Fruit fly (Drosophila melanogaster) whole organism, embryonic: Measurements from ENCODE around the gene mei-P26.

Source experiments
- BEAF-32 ChIP-seq: fragments of 200-800 bp; sonication (Bioruptor generic); optimal IDR thresholded peaks from 3 replicates; lab custom pipeline; 2017; ENCODE audit warnings: missing biosample characterization, missing genetic modification characterization, mild to moderate bottlenecking, moderate library complexity, missing genetic modification reagents
- BtbVII ChIP-seq: fragments of 200-800 bp; sonication (Bioruptor generic); optimal IDR thresholded peaks from 3 replicates; lab custom pipeline; 2017; ENCODE audit warnings: missing biosample characterization, mild to moderate bottlenecking, missing genetic modification characterization
- C15 ChIP-seq: fragments of 200-800 bp; sonication (Bioruptor generic); IDR thresholded peaks from 3 replicates; pipeline ENCODE4 v1.3.6; 2022; ENCODE audit warnings: missing biosample characterization, missing genetic modification characterization
- CG10959 ChIP-seq: fragments of 200-800 bp; sonication (Bioruptor generic); IDR thresholded peaks from 2 replicates; pipeline ENCODE4 v1.3.6; 2022; ENCODE audit warnings: missing biosample characterization, missing genetic modification characterization
- CG12236 ChIP-seq: fragments of 200-800 bp; sonication (Bioruptor generic); optimal IDR thresholded peaks from 2 replicates; lab custom pipeline; 2016; ENCODE audit warnings: missing biosample characterization, missing genetic modification characterization
- CG1602 ChIP-seq: fragments of 200-800 bp; sonication (Bioruptor generic); optimal IDR thresholded peaks from 3 replicates; lab custom pipeline; 2016; ENCODE audit warnings: missing biosample characterization, missing genetic modification characterization
- CG16779 ChIP-seq: fragments of 200-800 bp; sonication (Bioruptor generic); IDR thresholded peaks from 2 replicates; pipeline ENCODE4 v1.3.6; 2022; ENCODE audit warnings: missing biosample characterization, missing genetic modification characterization
- CG16815 ChIP-seq: fragments of 200-800 bp; sonication (Bioruptor generic); optimal IDR thresholded peaks from 3 replicates; lab custom pipeline; 2017; ENCODE audit warnings: missing biosample characterization, mild to moderate bottlenecking, missing genetic modification characterization
- CG18476 ChIP-seq: fragments of 200-800 bp; sonication (Bioruptor generic); optimal IDR thresholded peaks from 2 replicates; lab custom pipeline; 2016; ENCODE audit warnings: missing biosample characterization, mild to moderate bottlenecking, missing genetic modification characterization
- CG2116 ChIP-seq: fragments of 200-800 bp; sonication (Bioruptor generic); optimal IDR thresholded peaks from 3 replicates; lab custom pipeline; 2018; ENCODE audit warnings: missing biosample characterization, mild to moderate bottlenecking, missing genetic modification characterization
- CG2875 ChIP-seq: fragments of 200-800 bp; sonication (Bioruptor generic); optimal IDR thresholded peaks from 2 replicates; lab custom pipeline; 2017; ENCODE audit warnings: missing biosample characterization, mild to moderate bottlenecking, missing genetic modification characterization, missing genetic modification reagents
- CG4617 ChIP-seq: fragments of 200-800 bp; sonication (Bioruptor generic); optimal IDR thresholded peaks from 3 replicates; lab custom pipeline; 2016; ENCODE audit warnings: missing biosample characterization, missing genetic modification characterization, borderline replicate concordance
- CG6791 ChIP-seq: fragments of 200-800 bp; sonication (Bioruptor generic); IDR thresholded peaks from 3 replicates; pipeline ENCODE4 v1.3.6; 2022; ENCODE audit warnings: missing biosample characterization, missing genetic modification characterization; ENCODE audit not compliant: partially characterized antibody
- CG7928 ChIP-seq: fragments of 200-800 bp; sonication (Bioruptor generic); optimal IDR thresholded peaks from 2 replicates; lab custom pipeline; 2017; ENCODE audit warnings: missing biosample characterization, mild to moderate bottlenecking, missing genetic modification characterization
- CG8290 ChIP-seq, 3 experiments: fragments of 200-800 bp; sonication (Bioruptor generic); optimal IDR thresholded peaks; 2 replicates each; lab custom pipeline; 2016 to 2019; ENCODE audit warnings: missing biosample characterization in 3 of 3, missing genetic modification characterization in 3 of 3, mild to moderate bottlenecking in 2 of 3, moderate library complexity in 1 of 3
- CG9727 ChIP-seq: fragments of 200-800 bp; sonication (Bioruptor generic); optimal IDR thresholded peaks from 3 replicates; lab custom pipeline; 2017; ENCODE audit warnings: missing biosample characterization, mild to moderate bottlenecking, missing genetic modification characterization
- CG9817 ChIP-seq: fragments of 200-800 bp; sonication (Bioruptor generic); optimal IDR thresholded peaks from 2 replicates; lab custom pipeline; 2018; ENCODE audit warnings: missing biosample characterization, mild to moderate bottlenecking, missing genetic modification characterization, moderate library complexity
- CHES-1-like ChIP-seq: fragments of 200-800 bp; sonication (Bioruptor generic); optimal IDR thresholded peaks from 2 replicates; lab custom pipeline; 2016; ENCODE audit warnings: missing biosample characterization, missing genetic modification characterization
- CTCF ChIP-seq: fragments of 200-800 bp; sonication (Bioruptor generic); optimal IDR thresholded peaks from 2 replicates; lab custom pipeline; 2017; ENCODE audit warnings: missing biosample characterization, mild to moderate bottlenecking, missing genetic modification characterization, moderate library complexity
- Camta ChIP-seq: fragments of 200-800 bp; sonication (Bioruptor generic); optimal IDR thresholded peaks from 2 replicates; lab custom pipeline; 2016; ENCODE audit warnings: missing biosample characterization, missing genetic modification characterization
- Dad ChIP-seq: fragments of 200-800 bp; sonication (Bioruptor generic); optimal IDR thresholded peaks from 3 replicates; lab custom pipeline; 2016; ENCODE audit warnings: missing biosample characterization, missing genetic modification characterization
- Dbx ChIP-seq: fragments of 200-800 bp; sonication (Bioruptor generic); IDR thresholded peaks from 3 replicates; pipeline ENCODE4 v1.3.6; 2022; ENCODE audit warnings: missing biosample characterization, missing genetic modification characterization
- Dip3 ChIP-seq: fragments of 200-800 bp; sonication (Bioruptor generic); optimal IDR thresholded peaks from 3 replicates; lab custom pipeline; 2016; ENCODE audit warnings: missing biosample characterization, missing genetic modification characterization
- Ets97D ChIP-seq: fragments of 200-800 bp; sonication (Bioruptor generic); optimal IDR thresholded peaks from 3 replicates; lab custom pipeline; 2016; ENCODE audit warnings: missing biosample characterization, missing genetic modification characterization
- Fer3 ChIP-seq: fragments of 200-800 bp; sonication (Bioruptor generic); optimal IDR thresholded peaks from 2 replicates; lab custom pipeline; 2018; ENCODE audit warnings: missing biosample characterization, mild to moderate bottlenecking, missing genetic modification characterization, moderate library complexity
- HLH4C ChIP-seq: fragments of 200-800 bp; sonication (Bioruptor generic); IDR thresholded peaks from 3 replicates; pipeline ENCODE4 v1.3.6; 2022; ENCODE audit warnings: missing biosample characterization, missing genetic modification characterization; ENCODE audit not compliant: partially characterized antibody
- Mad ChIP-seq: fragments of 200-800 bp; sonication (Bioruptor generic); optimal IDR thresholded peaks from 2 replicates; lab custom pipeline; 2016; ENCODE audit warnings: missing biosample characterization, missing genetic modification characterization
- Myb ChIP-seq: fragments of 200-800 bp; sonication (Bioruptor generic); optimal IDR thresholded peaks from 2 replicates; lab custom pipeline; 2016; ENCODE audit warnings: missing biosample characterization, missing genetic modification characterization
- Oli ChIP-seq: fragments of 200-800 bp; sonication (Bioruptor generic); optimal IDR thresholded peaks from 2 replicates; lab custom pipeline; 2018; ENCODE audit warnings: missing biosample characterization, mild to moderate bottlenecking, missing genetic modification characterization, moderate library complexity
- Six4 ChIP-seq: fragments of 200-800 bp; sonication (Bioruptor generic); optimal IDR thresholded peaks from 2 replicates; lab custom pipeline; 2016; ENCODE audit warnings: missing biosample characterization, missing genetic modification characterization
- Trl ChIP-seq, 3 experiments: fragments of >200 bp in 2 of 3; fragments of 200-800 bp in 1 of 3; sonication (Bioruptor generic) in 1 of 3; optimal IDR thresholded peaks; 2 replicates in 1 of 3; 3 replicates in 2 of 3; lab custom pipeline; 2016 to 2017; ENCODE audit warnings: missing biosample characterization in 1 of 3, missing genetic modification characterization in 1 of 3
- Xbp1 ChIP-seq: fragments of 200-800 bp; sonication (Bioruptor generic); optimal IDR thresholded peaks from 3 replicates; lab custom pipeline; 2016; ENCODE audit warnings: missing biosample characterization, mild to moderate bottlenecking, missing genetic modification characterization
- bigmax ChIP-seq: fragments of 200-800 bp; sonication (Bioruptor generic); optimal IDR thresholded peaks from 2 replicates; lab custom pipeline; 2018; ENCODE audit warnings: missing biosample characterization, mild to moderate bottlenecking, missing genetic modification characterization
- br ChIP-seq: fragments of >200 bp; optimal IDR thresholded peaks from 2 replicates; lab custom pipeline; 2017
- cad ChIP-seq: fragments of >200 bp; optimal IDR thresholded peaks from 2 replicates; lab custom pipeline; 2017; ENCODE audit warnings: missing biosample characterization, missing genetic modification characterization
- corto ChIP-seq: fragments of 200-800 bp; sonication (Bioruptor generic); optimal IDR thresholded peaks from 2 replicates; lab custom pipeline; 2016; ENCODE audit warnings: missing biosample characterization, mild to moderate bottlenecking, missing genetic modification characterization, moderate library complexity
- croc ChIP-seq: fragments of 200-800 bp; sonication (Bioruptor generic); conservative IDR thresholded peaks from 3 replicates; pipeline ENCODE4 v1.3.6; 2022; ENCODE audit warnings: missing biosample characterization, missing genetic modification characterization
- crol ChIP-seq: fragments of 200-800 bp; sonication (Bioruptor generic); IDR thresholded peaks from 2 replicates; pipeline ENCODE4 v1.3.6; 2022; ENCODE audit warnings: missing biosample characterization, missing genetic modification characterization
- dm ChIP-seq: fragments of 200-800 bp; sonication (Bioruptor generic); optimal IDR thresholded peaks from 3 replicates; lab custom pipeline; 2016; ENCODE audit warnings: missing biosample characterization, missing genetic modification characterization
- esg ChIP-seq: fragments of 200-800 bp; sonication (Bioruptor generic); conservative IDR thresholded peaks from 2 replicates; pipeline ENCODE4 v1.3.6; 2022; ENCODE audit warnings: missing biosample characterization, missing genetic modification characterization
- gcm2 ChIP-seq: fragments of 200-800 bp; sonication (Bioruptor generic); optimal IDR thresholded peaks from 2 replicates; lab custom pipeline; 2016; ENCODE audit warnings: missing biosample characterization, missing genetic modification characterization
- hth ChIP-seq: fragments of >200 bp; optimal IDR thresholded peaks from 2 replicates; lab custom pipeline; 2017; ENCODE audit warnings: inconsistent platforms
- klu ChIP-seq: fragments of 200-800 bp; sonication (Bioruptor generic); IDR thresholded peaks from 2 replicates; pipeline ENCODE4 v1.3.6; 2022; ENCODE audit warnings: missing biosample characterization, missing genetic modification characterization
- lola ChIP-seq, 3 experiments: fragments of >200 bp in 2 of 3; fragments of 200-800 bp in 1 of 3; sonication (Bioruptor generic) in 1 of 3; optimal IDR thresholded peaks; 2 replicates each; lab custom pipeline; 2017 to 2019; ENCODE audit warnings: missing biosample characterization in 3 of 3, missing genetic modification characterization in 3 of 3, mild to moderate bottlenecking in 1 of 3, moderate library complexity in 1 of 3
- otp ChIP-seq: fragments of 200-800 bp; sonication (Bioruptor generic); IDR thresholded peaks from 3 replicates; pipeline ENCODE4, ENCODE4 v1.3.6; 2022; ENCODE audit warnings: missing biosample characterization, missing genetic modification characterization
- schlank ChIP-seq: fragments of 200-800 bp; sonication (Bioruptor generic); optimal IDR thresholded peaks from 2 replicates; lab custom pipeline; 2018; ENCODE audit warnings: missing biosample characterization, mild to moderate bottlenecking, missing genetic modification characterization
- trh ChIP-seq: fragments of 200-800 bp; sonication (Bioruptor generic); optimal IDR thresholded peaks from 2 replicates; lab custom pipeline; 2016; ENCODE audit warnings: missing biosample characterization, missing genetic modification characterization
- unc-4 ChIP-seq: fragments of 200-800 bp; sonication (Bioruptor generic); IDR thresholded peaks from 2 replicates; pipeline ENCODE4 v1.3.6; 2022; ENCODE audit warnings: missing biosample characterization, missing genetic modification characterization; ENCODE audit not compliant: partially characterized antibody
- unpg ChIP-seq: fragments of 200-800 bp; sonication (Bioruptor generic); optimal IDR thresholded peaks from 3 replicates; lab custom pipeline; 2018; ENCODE audit warnings: missing biosample characterization, mild to moderate bottlenecking, missing genetic modification characterization, moderate library complexity
- vfl ChIP-seq: fragments of 200-800 bp; sonication (Bioruptor generic); optimal IDR thresholded peaks from 2 replicates; lab custom pipeline; 2016; ENCODE audit warnings: missing biosample characterization, missing genetic modification characterization
- wek ChIP-seq: fragments of 200-800 bp; sonication (Bioruptor generic); optimal IDR thresholded peaks from 3 replicates; lab custom pipeline; 2018; ENCODE audit warnings: missing biosample characterization, mild to moderate bottlenecking, missing genetic modification characterization, moderate library complexity

The mei-P26 gene

dm6 chrX:9141219-9141618, 21.8 kb upstream of the mei-P26 start (continued):
- TF ChIP-seq C15: 0 out of 3 replicates have a peak, but pooled peaks have one; percentile 44
- no peak for TF ChIP-seq unc-4 (GFP tag; lab: Robert Waterston, UW)
- no peak for TF ChIP-seq CG7928 (GFP tag; lab: Kevin White, UChicago)
- TF ChIP-seq lola (GFP tag; optimal IDR thresholded peaks at IDR 0.05; lab: Kevin White, UChicago): peak in 1 of 3 experiments; percentile 67
- TF ChIP-seq otp (GFP tag; lab: Robert Waterston, UW): peak; percentile 88
- peak; percentile 18 for TF ChIP-seq BtbVII (GFP tag; lab: Kevin White, UChicago)
- TF ChIP-seq Six4 (GFP tag; lab: Kevin White, UChicago): peak; percentile 68
- TF ChIP-seq Myb (GFP tag; lab: Kevin White, UChicago): peak; percentile 56
- peak; percentile 74 for TF ChIP-seq esg
- peak; percentile 17 for TF ChIP-seq CG12236 (GFP tag; lab: Kevin White, UChicago)
- TF ChIP-seq Camta (GFP tag; lab: Kevin White, UChicago): peak; percentile 50
- peak; percentile 67 for TF ChIP-seq Mad
- TF ChIP-seq Ets97D: peak; percentile 31
- TF ChIP-seq schlank (tag; lab: Kevin White, UChicago): peak; percentile 16
- TF ChIP-seq br (lab: Kevin White, UChicago): no peak
- TF ChIP-seq CG8290 (GFP tag; optimal IDR thresholded peaks at IDR 0.05; lab: Kevin White, UChicago): peak; percentile 61
- TF ChIP-seq CG8290 (tag; optimal IDR thresholded peaks at IDR 0.05; lab: Kevin White, UChicago): peak in 1 of 2 experiments; percentile 8
- TF ChIP-seq CG2116 (GFP tag; lab: Kevin White, UChicago): peak; percentile 5
- peak; percentile 51 for TF ChIP-seq CG9817 (tag; lab: Kevin White, UChicago)
- peak; percentile 74 for TF ChIP-seq CG9727 (GFP tag; lab: Kevin White, UChicago)
- peak; percentile 80 for TF ChIP-seq wek (GFP tag; lab: Kevin White, UChicago)
- TF ChIP-seq CG1602 (GFP tag; lab: Kevin White, UChicago): peak; percentile 43
- TF ChIP-seq Trl (optimal IDR thresholded peaks at IDR 0.05; lab: Kevin White, UChicago): no peak
- peak; percentile 74 for TF ChIP-seq Trl (GFP tag; optimal IDR thresholded peaks at IDR 0.05; lab: Kevin White, UChicago)
- TF ChIP-seq CG6791 (GFP tag; lab: Robert Waterston, UW): no peak
- no peak for TF ChIP-seq BEAF-32 (GFP tag; lab: Kevin White, UChicago)
- TF ChIP-seq croc (GFP tag; lab: Robert Waterston, UW): peak; percentile 75
- TF ChIP-seq Dbx (GFP tag; lab: Robert Waterston, UW): peak; percentile 78
- TF ChIP-seq HLH4C (GFP tag; lab: Robert Waterston, UW): no peak
- TF ChIP-seq CG10959: peak; percentile 83
- no peak for TF ChIP-seq cad (GFP tag; lab: Kevin White, UChicago)
- peak; percentile 45; the same call in 1 of the 2 replicates for TF ChIP-seq klu (GFP tag; lab: Robert Waterston, UW)
- peak; percentile 58 for TF ChIP-seq Dip3
- peak; percentile 53 for TF ChIP-seq Fer3
- TF ChIP-seq Oli: peak; percentile 71
- TF ChIP-seq CTCF (GFP tag; lab: Kevin White, UChicago): no peak
- peak; percentile 52; the same call in 1 of the 2 replicates for TF ChIP-seq CG16779
- peak; percentile 39 for TF ChIP-seq CG18476
- TF ChIP-seq CG4617: peak; percentile 22
- TF ChIP-seq vfl: peak; percentile 46
- peak; percentile 54 for TF ChIP-seq gcm2 (GFP tag; lab: Kevin White, UChicago)
- no peak for TF ChIP-seq trh
- TF ChIP-seq Dad (GFP tag; lab: Kevin White, UChicago): peak; percentile 25
- TF ChIP-seq unpg (GFP tag; lab: Kevin White, UChicago): peak; percentile 69
- no peak for TF ChIP-seq bigmax (GFP tag; lab: Kevin White, UChicago)
- TF ChIP-seq CHES-1-like (GFP tag; lab: Kevin White, UChicago): peak; percentile 59
- no peak for TF ChIP-seq CG2875 (GFP tag; lab: Kevin White, UChicago)
- peak; percentile 18; the same call in 1 of the 2 replicates for TF ChIP-seq crol
- peak; percentile 75 for TF ChIP-seq CG16815
- TF ChIP-seq dm (GFP tag; lab: Kevin White, UChicago): peak; percentile 20
- TF ChIP-seq hth: no peak
- no peak for TF ChIP-seq corto
- peak; percentile 79 for TF ChIP-seq Xbp1 (GFP tag; lab: Kevin White, UChicago)
